Fruit fly (Drosophila melanogaster) whole organism, adult: ENCODE results near the gene Or10a.

Experiments
- CG11617 ChIP-seq: fragments of 200-800 bp; sonication (Bioruptor generic); optimal IDR thresholded peaks from 2 replicates; lab custom pipeline; 2017; ENCODE audit warnings: mild to moderate bottlenecking, missing biosample characterization, missing genetic modification reagents, missing genetic modification characterization
- CG12768 ChIP-seq: fragments of 200-800 bp; sonication (Bioruptor generic); optimal IDR thresholded peaks from 2 replicates; lab custom pipeline; 2017; ENCODE audit warnings: missing biosample characterization, missing genetic modification characterization, mild to moderate bottlenecking, moderate library complexity, missing genetic modification reagents
- CG14711 ChIP-seq: fragments of 200-800 bp; sonication (Bioruptor generic); optimal IDR thresholded peaks from 2 replicates; lab custom pipeline; 2018; ENCODE audit warnings: missing biosample characterization, mild to moderate bottlenecking, missing genetic modification characterization, moderate library complexity
- CG1620 ChIP-seq: fragments of 200-800 bp; sonication (Bioruptor generic); optimal IDR thresholded peaks from 2 replicates; lab custom pipeline; 2016; ENCODE audit warnings: missing biosample characterization, missing genetic modification characterization
- CG33017 ChIP-seq: fragments of 200-800 bp; sonication (Bioruptor generic); optimal IDR thresholded peaks from 2 replicates; lab custom pipeline; 2018; ENCODE audit warnings: missing biosample characterization, mild to moderate bottlenecking, missing genetic modification characterization, moderate library complexity
- CG5204 ChIP-seq: fragments of 200-800 bp; sonication (Bioruptor generic); optimal IDR thresholded peaks from 2 replicates; lab custom pipeline; 2016; ENCODE audit warnings: missing biosample characterization, missing genetic modification characterization
- CG7045 ChIP-seq: fragments of 200-800 bp; sonication (Bioruptor generic); optimal IDR thresholded peaks from 2 replicates; lab custom pipeline; 2017; ENCODE audit warnings: missing biosample characterization, mild to moderate bottlenecking, missing genetic modification characterization
- CG7101 ChIP-seq: fragments of 200-800 bp; sonication (Bioruptor generic); optimal IDR thresholded peaks from 2 replicates; lab custom pipeline; 2018; ENCODE audit warnings: missing biosample characterization, mild to moderate bottlenecking, missing genetic modification characterization, moderate library complexity
- Clk ChIP-seq: fragments of 200-800 bp; sonication (Bioruptor generic); optimal IDR thresholded peaks from 2 replicates; lab custom pipeline; 2017; ENCODE audit warnings: missing biosample characterization, missing genetic modification characterization
- Crg-1 ChIP-seq: fragments of 200-800 bp; sonication (Bioruptor generic); optimal IDR thresholded peaks from 2 replicates; lab custom pipeline; 2016; ENCODE audit warnings: missing biosample characterization, missing genetic modification characterization
- Hr96 ChIP-seq: fragments of 200-800 bp; sonication (Bioruptor generic); optimal IDR thresholded peaks from 2 replicates; lab custom pipeline; 2016; ENCODE audit warnings: missing biosample characterization, missing genetic modification characterization
- Mnt ChIP-seq: fragments of 200-800 bp; sonication (Bioruptor generic); optimal IDR thresholded peaks from 2 replicates; lab custom pipeline; 2016; ENCODE audit warnings: missing biosample characterization, mild to moderate bottlenecking, missing genetic modification characterization
- bab1 ChIP-seq: fragments of 200-800 bp; sonication (Bioruptor generic); optimal IDR thresholded peaks from 3 replicates; lab custom pipeline; 2019; ENCODE audit warnings: missing biosample characterization, mild to moderate bottlenecking, missing genetic modification characterization, moderate library complexity
- cic ChIP-seq: fragments of 200-800 bp; sonication (Bioruptor generic); optimal IDR thresholded peaks from 2 replicates; lab custom pipeline; 2017; ENCODE audit warnings: missing biosample characterization, mild to moderate bottlenecking, missing genetic modification characterization, moderate library complexity
- cnc ChIP-seq, 2 experiments: fragments of >200 bp; optimal IDR thresholded peaks; 2 replicates each; lab custom pipeline; 2017
- kay ChIP-seq: fragments of 200-800 bp; sonication (Bioruptor generic); peaks from one replicate; lab custom pipeline; 2016; ENCODE audit warnings: missing biosample characterization, missing genetic modification characterization, borderline replicate concordance
- ovo ChIP-seq: fragments of 200-800 bp; sonication (Bioruptor generic); optimal IDR thresholded peaks from 2 replicates; lab custom pipeline; 2016; ENCODE audit warnings: missing biosample characterization, missing genetic modification characterization
- pad ChIP-seq: fragments of 200-800 bp; sonication (Bioruptor generic); optimal IDR thresholded peaks from 3 replicates; lab custom pipeline; 2017; ENCODE audit warnings: missing biosample characterization, missing genetic modification characterization, mild to moderate bottlenecking, moderate library complexity, missing genetic modification reagents
- tj ChIP-seq: fragments of 200-800 bp; sonication (Bioruptor generic); optimal IDR thresholded peaks from 3 replicates; lab custom pipeline; 2017; ENCODE audit warnings: missing biosample characterization, mild to moderate bottlenecking, missing genetic modification characterization, moderate library complexity
- toe ChIP-seq: fragments of 200-800 bp; sonication (Bioruptor generic); optimal IDR thresholded peaks from 2 replicates; lab custom pipeline; 2016; ENCODE audit warnings: missing biosample characterization, missing genetic modification characterization

Or10a gene

DNA sequence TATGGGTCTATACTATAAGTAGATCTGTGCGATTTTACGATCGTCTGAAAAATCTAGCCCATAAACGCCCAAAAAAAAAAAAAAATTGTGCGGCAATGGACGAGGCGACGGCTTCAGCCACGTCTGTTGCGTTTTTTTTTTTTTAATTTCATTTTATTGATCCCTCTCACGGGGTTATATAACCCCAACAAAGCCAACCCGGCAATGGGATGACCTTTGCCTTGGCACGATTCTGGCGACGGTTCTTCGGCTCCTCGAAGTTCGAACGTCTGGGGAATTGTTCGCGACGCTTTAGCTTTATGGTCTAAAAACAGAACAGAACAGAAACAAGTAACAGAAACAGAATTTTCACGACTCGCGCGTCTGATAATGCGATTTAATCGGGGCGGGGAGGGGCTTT, 8.2 kb upstream of the Or10a start:
- TF ChIP-seq CG1620 (GFP tag; lab: Kevin White, UChicago): no peak

DNA sequence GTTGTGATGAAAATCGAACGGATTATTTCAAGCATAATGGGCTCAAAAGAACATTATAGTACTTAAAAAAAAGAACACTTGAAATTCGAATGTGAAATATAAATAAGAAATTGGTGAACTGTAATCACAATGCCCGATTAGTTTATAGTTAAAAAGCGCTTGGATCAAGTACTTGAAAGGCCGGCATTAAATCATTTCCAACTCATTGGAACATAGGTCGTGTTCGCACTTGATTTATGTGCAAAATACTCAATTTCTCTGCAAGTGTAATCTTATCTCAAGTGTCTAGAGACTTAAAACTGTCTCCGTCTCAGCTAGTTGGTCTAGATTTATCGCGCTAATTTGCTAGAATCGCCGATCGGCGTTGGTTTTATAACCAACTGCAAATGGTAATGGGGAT, 7.3 kb upstream of the Or10a start:
- TF ChIP-seq CG7101 (tag; lab: Kevin White, UChicago): no peak
- no peak for TF ChIP-seq cnc (optimal IDR thresholded peaks at IDR 0.05; lab: Kevin White, UChicago)
- TF ChIP-seq Crg-1: no peak
- no peak for TF ChIP-seq CG12768 (GFP tag; lab: Kevin White, UChicago)
- TF ChIP-seq CG11617 (GFP tag; lab: Kevin White, UChicago): no peak
- no peak for TF ChIP-seq CG1620 (GFP tag; lab: Kevin White, UChicago)
- TF ChIP-seq Clk (GFP tag; lab: Kevin White, UChicago): no peak

DNA sequence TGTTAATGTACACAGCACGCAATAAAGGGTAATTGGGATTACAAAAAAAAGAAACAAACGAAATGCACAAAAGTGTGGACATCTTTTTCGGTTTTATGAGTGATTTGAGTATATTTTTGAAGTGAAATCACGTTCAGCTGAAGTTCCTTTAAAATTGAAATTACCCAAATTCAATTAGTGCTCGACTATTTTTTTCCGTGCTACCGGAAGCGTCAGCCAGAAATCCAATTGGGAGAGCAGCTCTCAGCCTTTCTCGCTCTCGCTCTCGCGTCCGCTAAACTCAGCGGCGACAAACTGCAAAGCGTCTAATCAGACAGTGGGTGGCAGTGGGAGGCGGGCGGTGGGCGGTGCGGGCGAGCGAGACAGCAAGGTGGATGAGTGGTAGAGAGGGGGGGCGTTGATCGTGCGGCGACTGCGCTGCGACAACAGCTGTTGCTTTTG, 6.1 kb upstream of the Or10a start:
- peak; percentile 89 for TF ChIP-seq CG7101 (tag; lab: Kevin White, UChicago)
- peak; percentile 99 for TF ChIP-seq cic (GFP tag; lab: Kevin White, UChicago)
- peak; percentile 74 for TF ChIP-seq pad (GFP tag; lab: Kevin White, UChicago)
- peak; percentile 88 for TF ChIP-seq Hr96
- TF ChIP-seq Clk (GFP tag; lab: Kevin White, UChicago): peak; percentile 98
- peak; percentile 90 for TF ChIP-seq CG7045 (GFP tag; lab: Kevin White, UChicago)
- peak; percentile 99 for TF ChIP-seq ovo (GFP tag; lab: Kevin White, UChicago)
- TF ChIP-seq Mnt (GFP tag; lab: Kevin White, UChicago): peak; percentile 78
- TF ChIP-seq cnc (optimal IDR thresholded peaks at IDR 0.05; lab: Kevin White, UChicago): no peak
- TF ChIP-seq toe (GFP tag; lab: Kevin White, UChicago): peak; percentile 59
- peak; percentile 86 for TF ChIP-seq CG33017 (tag; lab: Kevin White, UChicago)
- TF ChIP-seq CG12768 (GFP tag; lab: Kevin White, UChicago): peak; percentile 92
- TF ChIP-seq CG11617 (GFP tag; lab: Kevin White, UChicago): peak; percentile 92
- TF ChIP-seq bab1 (GFP tag; lab: Kevin White, UChicago): peak; percentile 98
- peak; percentile 88 for TF ChIP-seq CG14711
- peak; percentile 57 for TF ChIP-seq CG1620 (GFP tag; lab: Kevin White, UChicago)
- peak; percentile 80 for TF ChIP-seq CG5204 (GFP tag; lab: Kevin White, UChicago)
- peak; percentile 92 for TF ChIP-seq kay
- TF ChIP-seq Crg-1: peak; percentile 70
- peak; percentile 87 for TF ChIP-seq tj (GFP tag; lab: Kevin White, UChicago)

DNA sequence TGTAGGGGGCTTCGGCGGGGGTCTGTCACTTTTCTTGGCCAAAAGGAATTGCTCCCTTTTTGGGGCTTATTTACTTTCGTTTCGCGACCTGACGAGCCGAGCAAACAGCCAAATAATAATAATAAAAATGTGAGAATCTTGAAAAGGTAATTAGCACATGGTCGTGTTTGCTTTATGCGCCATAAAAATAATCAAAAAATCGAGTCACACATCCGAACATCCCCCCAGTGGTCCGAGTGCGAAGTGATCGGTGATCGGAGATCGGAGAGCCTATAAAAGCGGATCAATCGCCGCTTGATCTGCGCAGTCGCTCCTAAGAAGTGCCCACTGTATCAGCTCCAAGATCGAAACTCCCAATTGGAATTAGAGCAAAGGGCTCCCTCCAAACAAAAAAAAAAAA, 5.3 kb upstream of the Or10a start, which contains the start of gene Gs2:
TSS of gene Gs2 (plus strand) at position 301 of the 400 bp plus-strand sequence.
- TF ChIP-seq CG7045 (GFP tag; lab: Kevin White, UChicago) (no peak), Hr96 (no peak), toe (GFP tag; lab: Kevin White, UChicago) (no peak), CG11617 (GFP tag; lab: Kevin White, UChicago) (no peak), kay (no peak), cic (GFP tag; lab: Kevin White, UChicago) (no peak), cnc (optimal IDR thresholded peaks at IDR 0.05; lab: Kevin White, UChicago) (no peak), bab1 (GFP tag; lab: Kevin White, UChicago) (no peak), CG7101 (tag; lab: Kevin White, UChicago) (no peak), ovo (GFP tag; lab: Kevin White, UChicago) (no peak), tj (GFP tag; lab: Kevin White, UChicago) (no peak), CG14711 (no peak), CG33017 (tag; lab: Kevin White, UChicago) (no peak), Clk (GFP tag; lab: Kevin White, UChicago) (no peak), CG5204 (GFP tag; lab: Kevin White, UChicago) (no peak), Mnt (GFP tag; lab: Kevin White, UChicago) (no peak), pad (GFP tag; lab: Kevin White, UChicago) (no peak)

DNA sequence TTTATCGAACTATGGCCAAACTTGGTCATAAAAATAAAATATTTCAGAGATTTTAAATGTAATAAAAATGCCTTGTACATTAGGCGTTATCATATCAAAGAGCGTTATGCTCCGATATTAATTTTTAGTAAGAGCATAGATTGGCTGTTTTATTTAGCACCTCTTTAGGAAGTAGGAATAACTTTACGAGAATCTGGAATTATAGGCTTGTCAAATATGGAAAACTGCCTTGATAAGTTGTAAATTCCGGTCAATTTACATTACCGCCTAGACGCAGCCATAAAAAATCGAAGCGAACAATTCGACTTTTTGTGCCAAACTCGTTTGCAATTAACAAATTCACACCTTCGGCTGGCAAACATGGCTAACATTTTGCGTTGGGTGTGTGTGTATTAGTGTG, 4.8 kb upstream of the Or10a start:
- TF ChIP-seq kay (peak; percentile 14), CG7101 (tag; lab: Kevin White, UChicago) (no peak)

DNA sequence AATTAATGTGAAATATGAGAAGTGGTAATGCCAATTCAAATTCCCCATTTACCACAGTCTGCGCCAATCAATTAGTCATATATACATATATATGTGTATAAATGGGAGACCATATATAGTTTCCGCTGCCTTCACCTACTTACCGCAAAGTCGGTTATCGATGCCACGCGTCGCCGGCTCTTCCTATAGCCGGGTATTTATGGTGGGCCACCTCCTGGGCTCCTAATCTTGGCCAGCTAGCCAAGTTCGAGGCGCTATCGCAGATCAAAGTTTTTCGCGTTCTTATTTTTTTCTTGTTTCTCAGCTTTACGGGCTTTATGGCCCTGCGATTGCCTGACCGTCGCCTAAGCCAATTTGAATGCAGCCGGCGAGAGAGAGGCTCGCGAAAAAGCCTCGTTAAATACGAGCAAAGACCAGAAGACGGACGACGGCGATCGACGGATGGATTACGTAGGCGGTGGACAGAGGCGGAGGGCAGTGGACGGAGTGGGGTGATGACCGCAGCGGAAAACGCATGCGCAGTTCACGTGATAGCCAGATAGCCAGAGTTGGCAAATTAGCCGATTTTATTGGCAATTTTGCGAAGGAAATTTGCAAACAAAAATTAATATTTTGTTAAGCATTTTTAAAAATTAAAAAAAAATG, 3.7 kb upstream of the Or10a start:
- TF ChIP-seq CG11617 (GFP tag; lab: Kevin White, UChicago) (no peak), CG7045 (GFP tag; lab: Kevin White, UChicago) (no peak), pad (GFP tag; lab: Kevin White, UChicago) (no peak), CG7101 (tag; lab: Kevin White, UChicago) (no peak), Crg-1 (no peak), ovo (GFP tag; lab: Kevin White, UChicago) (no peak), toe (GFP tag; lab: Kevin White, UChicago) (no peak), cnc (optimal IDR thresholded peaks at IDR 0.05; lab: Kevin White, UChicago) (no peak), Mnt (GFP tag; lab: Kevin White, UChicago) (no peak), bab1 (GFP tag; lab: Kevin White, UChicago) (no peak), CG33017 (tag; lab: Kevin White, UChicago) (no peak), Hr96 (no peak), cic (GFP tag; lab: Kevin White, UChicago) (no peak), tj (GFP tag; lab: Kevin White, UChicago) (no peak), CG5204 (GFP tag; lab: Kevin White, UChicago) (no peak), CG1620 (GFP tag; lab: Kevin White, UChicago) (no peak)
